Worm (Caenorhabditis elegans): ENCODE data around the gene T28A11.19.

The T28A11.19 gene

ce11 chrV:3227373-3227772 lies 41.9 kb downstream of the T28A11.19 start, which contains the start of gene K08D9.2:
Gene K08D9.2, plus strand, starts transcription at chrV:3227673.
- TF ChIP-seq zfp-3 (GFP tag; conservative IDR thresholded peaks at IDR 0.05) = no peak
- no peak for TF ChIP-seq jun-1 (tag; optimal IDR thresholded peaks at IDR 0.05)
- TF ChIP-seq R02D3.7 (tag; optimal IDR thresholded peaks at IDR 0.05) = no peak
- TF ChIP-seq unc-39 (tag; optimal IDR thresholded peaks at IDR 0.05) = no peak
- no peak for TF ChIP-seq hlh-11 (tag; optimal IDR thresholded peaks at IDR 0.05)
- no peak for TF ChIP-seq ceh-82 (tag; optimal IDR thresholded peaks at IDR 0.05)
- no peak for TF ChIP-seq dmd-8 (GFP tag; IDR thresholded peaks at IDR 0.05)
- no peak for TF ChIP-seq F49E8.2 (tag; optimal IDR thresholded peaks at IDR 0.05; ENCODE audit: borderline replicate concordance)
- TF ChIP-seq lim-7 (GFP tag; IDR thresholded peaks at IDR 0.05) = no peak
- TF ChIP-seq nhr-6 (tag; optimal IDR thresholded peaks at IDR 0.05) = no peak
- TF ChIP-seq madf-5 (GFP tag; IDR thresholded peaks at IDR 0.05) = no peak
- TF ChIP-seq lin-1 (GFP tag; IDR thresholded peaks at IDR 0.05) = no peak
- no peak for TF ChIP-seq dve-1 (tag; optimal IDR thresholded peaks at IDR 0.05; ENCODE audit: insufficient read depth)
- TF ChIP-seq nhr-42 (GFP tag; IDR thresholded peaks at IDR 0.05) = no peak
- no peak for TF ChIP-seq spr-3 (GFP tag; optimal IDR thresholded peaks at IDR 0.05)
- TF ChIP-seq php-3 (GFP tag; IDR thresholded peaks at IDR 0.05) = no peak

Data from whole organism, L4 larva.